Fruit fly (Drosophila melanogaster): ENCODE measurements around the gene Phf5a.

Gene Phf5a

DNA sequence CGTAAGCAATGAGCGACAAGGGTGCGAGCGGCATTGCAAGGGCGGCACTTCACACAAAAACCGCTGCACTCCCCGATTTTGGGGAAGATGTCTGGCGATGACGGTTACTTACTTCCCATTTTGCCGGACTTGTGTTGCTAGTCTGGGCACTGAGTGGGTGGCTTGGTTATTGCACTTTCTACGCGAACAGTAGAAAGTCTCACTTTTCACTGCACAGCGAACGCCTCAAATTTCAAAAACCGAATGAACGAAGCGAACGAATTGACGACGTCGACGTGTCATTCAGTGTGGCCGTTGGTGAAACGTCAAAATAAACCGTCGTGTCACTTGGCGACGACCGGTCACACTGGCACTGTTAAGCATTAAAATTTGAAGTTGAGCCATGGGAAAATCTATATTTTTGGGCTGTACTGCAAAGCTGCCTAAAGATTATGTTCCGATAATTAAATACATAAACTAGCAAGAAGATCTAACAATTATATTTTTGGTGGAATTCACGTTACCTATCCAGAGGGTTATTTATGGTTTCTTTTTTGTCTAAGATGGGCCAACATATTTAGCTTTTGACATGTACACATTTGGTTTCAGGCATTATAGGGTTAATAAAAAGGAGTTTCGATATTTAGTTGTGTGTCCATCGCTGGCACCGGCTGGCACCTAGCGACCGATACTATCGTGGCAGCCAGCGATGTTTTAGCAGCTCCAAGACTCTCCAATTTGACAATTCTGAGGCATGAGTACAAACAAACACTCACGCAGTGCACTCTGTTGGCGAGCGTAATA, 10.2 kb downstream of the Phf5a start, which contains the start of the genes Sec61alpha and Daxx (continued):
- TF ChIP-seq sc (optimal IDR thresholded peaks at IDR 0.05): no peak
- peak; percentile 57 for TF ChIP-seq sc (GFP tag; optimal IDR thresholded peaks at IDR 0.05)
- peak; percentile 88 for TF ChIP-seq CG12155 (GFP tag; optimal IDR thresholded peaks at IDR 0.05)
- peak; percentile 80 for TF ChIP-seq CG13123 (GFP tag; optimal IDR thresholded peaks at IDR 0.05)
- peak; percentile 95 for TF ChIP-seq mam (GFP tag; optimal IDR thresholded peaks at IDR 0.05)
- TF ChIP-seq wek (GFP tag; optimal IDR thresholded peaks at IDR 0.05): peak; percentile 12
- peak; percentile 82 for TF ChIP-seq NfI (GFP tag; optimal IDR thresholded peaks at IDR 0.05)
- no peak for TF ChIP-seq prd (optimal IDR thresholded peaks at IDR 0.05)
- peak; percentile 89 for TF ChIP-seq prd (GFP tag; IDR thresholded peaks at IDR 0.05)
- peak; percentile 91 for TF ChIP-seq pnt (GFP tag; optimal IDR thresholded peaks at IDR 0.05)
- peak; percentile 86 for TF ChIP-seq CG18599 (GFP tag; optimal IDR thresholded peaks at IDR 0.05)
- TF ChIP-seq CG18476 (GFP tag; optimal IDR thresholded peaks at IDR 0.05): peak; percentile 77
- TF ChIP-seq NFAT (GFP tag; IDR thresholded peaks at IDR 0.05): peak; percentile 87
- TF ChIP-seq Aef1 (GFP tag; IDR thresholded peaks at IDR 0.05): peak; percentile 82
- TF ChIP-seq CG10565 (GFP tag; optimal IDR thresholded peaks at IDR 0.05): peak; percentile 31
- peak; percentile 65 for TF ChIP-seq gcm (GFP tag; optimal IDR thresholded peaks at IDR 0.05)
- TF ChIP-seq fd64A (GFP tag; optimal IDR thresholded peaks at IDR 0.05): peak; percentile 21
- peak; percentile 82 for TF ChIP-seq CG10654 (GFP tag; optimal IDR thresholded peaks at IDR 0.05)
- TF ChIP-seq chn (GFP tag; optimal IDR thresholded peaks at IDR 0.05): peak; percentile 89
- TF ChIP-seq Dfd (GFP tag; optimal IDR thresholded peaks at IDR 0.05): no peak
- no peak for TF ChIP-seq Tbp (GFP tag; optimal IDR thresholded peaks at IDR 0.05)
- TF ChIP-seq nmo (GFP tag; optimal IDR thresholded peaks at IDR 0.05): peak; percentile 87
- peak; percentile 85 to 88 for TF ChIP-seq chif (GFP tag; optimal IDR thresholded peaks at IDR 0.05)
- peak; percentile 49 for TF ChIP-seq Dp (GFP tag; optimal IDR thresholded peaks at IDR 0.05)
- TF ChIP-seq CG16815 (GFP tag; optimal IDR thresholded peaks at IDR 0.05): peak; percentile 73
- peak; percentile 32 for TF ChIP-seq CG6813 (GFP tag; optimal IDR thresholded peaks at IDR 0.05)
- TF ChIP-seq CG43689 (GFP tag; IDR thresholded peaks at IDR 0.05): peak; percentile 38; the same call in 1 of the 2 replicates
- TF ChIP-seq Gug (GFP tag; IDR thresholded peaks at IDR 0.05): peak; percentile 92
- no peak for TF ChIP-seq ash1 (GFP tag; optimal IDR thresholded peaks at IDR 0.05)
- TF ChIP-seq pros (GFP tag; optimal IDR thresholded peaks at IDR 0.05): no peak
- peak; percentile 95 for TF ChIP-seq CG2120 (GFP tag; optimal IDR thresholded peaks at IDR 0.05)
- TF ChIP-seq HLH54F (GFP tag; optimal IDR thresholded peaks at IDR 0.05): peak; percentile 94
- TF ChIP-seq knrl (GFP tag; IDR thresholded peaks at IDR 0.05; ENCODE audit: partially characterized antibody): peak; percentile 100
- TF ChIP-seq dimm (GFP tag; IDR thresholded peaks at IDR 0.05): peak; percentile 72
- TF ChIP-seq mirr (GFP tag; optimal IDR thresholded peaks at IDR 0.05): peak; percentile 36
- TF ChIP-seq Six4 (GFP tag; optimal IDR thresholded peaks at IDR 0.05): peak; percentile 67
- TF ChIP-seq Pdp1 (GFP tag; optimal IDR thresholded peaks at IDR 0.05): peak; percentile 73 to 90
- no peak for TF ChIP-seq CG15479 (GFP tag; optimal IDR thresholded peaks at IDR 0.05)
- TF ChIP-seq Rfx (GFP tag; IDR thresholded peaks at IDR 0.05): peak; percentile 93
- TF ChIP-seq toy (GFP tag; IDR thresholded peaks at IDR 0.05): peak; percentile 61; the same call in 1 of the 2 replicates
- TF ChIP-seq zen (tag; optimal IDR thresholded peaks at IDR 0.05): peak; percentile 73
- TF ChIP-seq crp (GFP tag; optimal IDR thresholded peaks at IDR 0.05): peak in 1 of 2 experiments; percentile 65
- TF ChIP-seq CG32767 (GFP tag; IDR thresholded peaks at IDR 0.05): peak; percentile 64
- peak; percentile 83 for TF ChIP-seq CG14441 (GFP tag; IDR thresholded peaks at IDR 0.05)
- peak; percentile 76 for TF ChIP-seq CG1647 (GFP tag; optimal IDR thresholded peaks at IDR 0.05)
- peak; percentile 87 for TF ChIP-seq sug (tag; optimal IDR thresholded peaks at IDR 0.05)
- peak; percentile 9 for TF ChIP-seq YL-1 (GFP tag; optimal IDR thresholded peaks at IDR 0.05)
- peak; percentile 67; the same call in 1 of the 2 replicates for TF ChIP-seq CG31441 (GFP tag; IDR thresholded peaks at IDR 0.05)
- TF ChIP-seq vnd (GFP tag; IDR thresholded peaks at IDR 0.05; ENCODE audit: partially characterized antibody): peak; percentile 100
